Worm (Caenorhabditis elegans): ENCODE results near the gene best-3.

best-3 gene

ce11 chrII:65484-65883 lies 52.7 kb downstream of the best-3 start:
- TF ChIP-seq dve-1 (tag; optimal IDR thresholded peaks at IDR 0.05; ENCODE audit: insufficient read depth): peak; percentile 13
- TF ChIP-seq nhr-41 (GFP tag; IDR thresholded peaks at IDR 0.05): no peak
- TF ChIP-seq dmd-6 (GFP tag; IDR thresholded peaks at IDR 0.05): peak; percentile 32; the same call in 1 of the 2 replicates
- no peak for TF ChIP-seq nhr-28 (tag; optimal IDR thresholded peaks at IDR 0.05)
- TF ChIP-seq pqm-1 (tag; optimal IDR thresholded peaks at IDR 0.05): peak; percentile 31
- no peak for TF ChIP-seq hlh-30 (tag; optimal IDR thresholded peaks at IDR 0.05; ENCODE audit: insufficient read depth)
